Worm (Caenorhabditis elegans): ENCODE results near the gene npl-4.2.
A peak's percentile ranks its signal among the peaks of the same experiment; 100 is the strongest.

DNA sequence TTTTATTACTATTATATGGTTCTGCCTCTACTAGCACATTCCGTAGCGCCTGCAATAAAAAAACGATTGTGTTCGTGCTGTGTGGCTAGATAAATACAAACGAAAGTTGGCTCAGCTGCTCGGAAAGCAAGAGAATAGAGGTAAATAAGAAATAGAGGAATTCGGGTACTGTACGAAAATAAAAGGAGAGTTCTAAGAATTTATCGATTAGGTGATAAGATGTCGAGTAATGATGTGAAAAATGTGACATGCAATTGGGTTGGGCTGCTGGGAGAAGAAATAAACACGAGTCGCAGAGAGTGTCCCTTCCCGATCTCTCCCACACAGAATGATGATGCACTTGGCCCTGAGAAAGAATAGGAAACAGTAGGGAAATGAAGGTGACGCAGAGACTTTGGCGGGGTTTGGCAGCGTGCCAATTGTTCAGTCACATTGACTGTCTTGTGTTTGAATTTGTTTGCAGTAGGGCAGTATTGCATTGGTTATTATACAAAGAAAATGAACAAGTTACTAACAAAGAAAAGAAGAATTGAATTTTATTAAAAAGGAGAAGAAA is 29.2 kb upstream of the npl-4.2 start, which contains the start of gene cdc-14:
- no peak for TF ChIP-seq mdl-1 (tag; optimal IDR thresholded peaks at IDR 0.05)
- no peak for TF ChIP-seq tbx-2 (tag; optimal IDR thresholded peaks at IDR 0.05)
- TF ChIP-seq snpc-4 (tag; optimal IDR thresholded peaks at IDR 0.05), result peak; percentile 84
- no peak for TF ChIP-seq nhr-28 (tag; optimal IDR thresholded peaks at IDR 0.05)
- TF ChIP-seq elt-1 (tag; optimal IDR thresholded peaks at IDR 0.05), result peak; percentile 53
- no peak for TF ChIP-seq fos-1 (tag; optimal IDR thresholded peaks at IDR 0.05)

All from whole organism, L3 larva.